Worm (Caenorhabditis elegans) whole organism, L1 larva: ENCODE data around the gene col-41.

Source experiments
- blmp-1 ChIP-seq: fragments of 150-350 bp; optimal IDR thresholded peaks from 2 replicates; lab custom pipeline; 2014; ENCODE audit warnings: missing biosample characterization, missing genetic modification characterization
- ceh-8 ChIP-seq: fragments of 200-800 bp; sonication (Bioruptor generic); optimal IDR thresholded peaks from 2 replicates; lab custom pipeline; 2018; ENCODE audit warnings: mild to moderate bottlenecking, missing genetic modification characterization, moderate library complexity, missing compliant biosample characterization
- lin-14 ChIP-seq: fragments of 200-800 bp; sonication (Bioruptor generic); optimal IDR thresholded peaks from 2 replicates; lab custom pipeline; 2018; ENCODE audit warnings: mild to moderate bottlenecking, missing genetic modification characterization, moderate library complexity, missing compliant biosample characterization
- lin-35 ChIP-seq, 2 experiments: fragments of 150-350 bp; optimal IDR thresholded peaks; 2 replicates each; lab custom pipeline; 2014; ENCODE audit warnings: missing biosample characterization in 2 of 2, missing genetic modification characterization in 2 of 2, missing genetic modification reagents in 2 of 2
- nhr-237 ChIP-seq: fragments of 150-350 bp; optimal IDR thresholded peaks from 2 replicates; lab custom pipeline; 2014; ENCODE audit warnings: missing biosample characterization, missing genetic modification characterization
- snpc-4 ChIP-seq: fragments of 150-350 bp; optimal IDR thresholded peaks from 2 replicates; lab custom pipeline; 2014; ENCODE audit warnings: missing biosample characterization, missing genetic modification characterization
- unc-62 ChIP-seq: fragments of 150-350 bp; optimal IDR thresholded peaks from 2 replicates; lab custom pipeline; 2014; ENCODE audit warnings: missing biosample characterization, missing genetic modification reagents, missing genetic modification characterization

- TF ChIP-seq unc-62 (GFP tag; lab: Kevin White, UChicago) (no peak), lin-14 (GFP tag; lab: Kevin White, UChicago) (no peak), blmp-1 (tag; lab: Kevin White, UChicago) (peak; percentile 77), ceh-8 (no peak), nhr-237 (tag; lab: Kevin White, UChicago) (no peak), snpc-4 (no peak), lin-35 (GFP tag; optimal IDR thresholded peaks at IDR 0.05; lab: Kevin White, UChicago) (no peak)
Observed at ce11 chrX:15176431-15176911, at the start of gene col-41.
